Worm (Caenorhabditis elegans) whole organism, mixed stage, embryonic: ENCODE measurements around the gene ari-1.4.

ENCODE experiments used
- M03D4.4 ChIP-seq: sonication (generic microtip); optimal IDR thresholded peaks from 2 replicates; lab custom pipeline; 2017; ENCODE audit warnings: mild to moderate bottlenecking, missing genetic modification characterization, missing compliant biosample characterization
- bed-3 ChIP-seq: fragments of 200-800 bp; sonication (Bioruptor generic); optimal IDR thresholded peaks from 3 replicates; lab custom pipeline; 2018; ENCODE audit warnings: mild to moderate bottlenecking, missing genetic modification characterization, moderate library complexity, missing compliant biosample characterization
- blmp-1 ChIP-seq: fragments of 150-350 bp; optimal IDR thresholded peaks from 2 replicates; lab custom pipeline; 2014; ENCODE audit warnings: missing biosample characterization, missing genetic modification characterization
- ceh-39 ChIP-seq: fragments of 150-350 bp; optimal IDR thresholded peaks from 2 replicates; lab custom pipeline; 2014; ENCODE audit warnings: missing biosample characterization, missing genetic modification characterization
- ceh-43 ChIP-seq: fragments of 200-800 bp; sonication (Bioruptor generic); optimal IDR thresholded peaks from 2 replicates; lab custom pipeline; 2018; ENCODE audit warnings: mild to moderate bottlenecking, missing genetic modification characterization, moderate library complexity, missing compliant biosample characterization
- ceh-83 ChIP-seq: fragments of 200-800 bp; sonication (Bioruptor generic); optimal IDR thresholded peaks from 2 replicates; lab custom pipeline; 2018; ENCODE audit warnings: mild to moderate bottlenecking, missing genetic modification characterization, missing compliant biosample characterization
- ces-1 ChIP-seq: fragments of 150-350 bp; optimal IDR thresholded peaks from 2 replicates; lab custom pipeline; 2014; ENCODE audit warnings: missing biosample characterization, missing genetic modification reagents, missing genetic modification characterization
- cnd-1 ChIP-seq: fragments of 200-800 bp; sonication (Bioruptor generic); optimal IDR thresholded peaks from 2 replicates; lab custom pipeline; 2018; ENCODE audit warnings: mild to moderate bottlenecking, missing genetic modification characterization, missing compliant biosample characterization
- drap-1 ChIP-seq: fragments of 200-800 bp; sonication (Bioruptor generic); optimal IDR thresholded peaks from 3 replicates; lab custom pipeline; 2018; ENCODE audit warnings: mild to moderate bottlenecking, missing genetic modification characterization, missing compliant biosample characterization
- elt-1 ChIP-seq: sonication (generic microtip); optimal IDR thresholded peaks from 2 replicates; lab custom pipeline; 2017; ENCODE audit warnings: missing genetic modification characterization, mild to moderate bottlenecking, missing compliant biosample characterization, antibody characterized with exemption, moderate library complexity, borderline replicate concordance; ENCODE audit not compliant: insufficient read depth
- elt-3 ChIP-seq: fragments of 150-350 bp; optimal IDR thresholded peaks from 2 replicates; lab custom pipeline; 2014; ENCODE audit warnings: missing biosample characterization, missing genetic modification characterization
- flh-1 ChIP-seq: fragments of 200-800 bp; sonication (Bioruptor generic); optimal IDR thresholded peaks from 2 replicates; lab custom pipeline; 2018; ENCODE audit warnings: mild to moderate bottlenecking, missing genetic modification characterization, moderate library complexity, missing compliant biosample characterization
- ham-2 ChIP-seq: fragments of 200-800 bp; sonication (Bioruptor generic); optimal IDR thresholded peaks from 2 replicates; lab custom pipeline; 2018; ENCODE audit warnings: mild to moderate bottlenecking, missing genetic modification characterization, missing compliant biosample characterization
- hlh-1 ChIP-seq: fragments of 150-350 bp; optimal IDR thresholded peaks from 2 replicates; lab custom pipeline; 2014; ENCODE audit warnings: missing biosample characterization, missing genetic modification reagents, missing genetic modification characterization
- lin-13 ChIP-seq: fragments of 150-350 bp; optimal IDR thresholded peaks from 2 replicates; lab custom pipeline; 2014; ENCODE audit warnings: missing biosample characterization, missing genetic modification characterization
- lin-32 ChIP-seq: fragments of 200-800 bp; sonication (Bioruptor generic); optimal IDR thresholded peaks from 2 replicates; lab custom pipeline; 2018; ENCODE audit warnings: mild to moderate bottlenecking, missing genetic modification characterization, missing compliant biosample characterization
- lsy-2 ChIP-seq: fragments of 150-350 bp; optimal IDR thresholded peaks from 2 replicates; lab custom pipeline; 2014; ENCODE audit warnings: missing biosample characterization, missing genetic modification characterization
- mab-5 ChIP-seq: fragments of 150-350 bp; optimal IDR thresholded peaks from 2 replicates; lab custom pipeline; 2014; ENCODE audit warnings: missing biosample characterization, missing genetic modification characterization
- mep-1 ChIP-seq: fragments of 150-350 bp; optimal IDR thresholded peaks from 2 replicates; lab custom pipeline; 2017; ENCODE audit warnings: missing biosample characterization, missing genetic modification reagents, missing genetic modification characterization, inconsistent platforms
- mls-2 ChIP-seq: sonication (generic microtip); optimal IDR thresholded peaks from 2 replicates; lab custom pipeline; 2016; ENCODE audit warnings: mild to moderate bottlenecking, missing genetic modification characterization, moderate library complexity, missing compliant biosample characterization
- nhr-12 ChIP-seq: fragments of 150-350 bp; optimal IDR thresholded peaks from 2 replicates; lab custom pipeline; 2014; ENCODE audit warnings: missing biosample characterization, missing genetic modification characterization
- nhr-2 ChIP-seq: fragments of 150-350 bp; optimal IDR thresholded peaks from 2 replicates; lab custom pipeline; 2014; ENCODE audit warnings: missing biosample characterization, missing genetic modification characterization
- nhr-237 ChIP-seq: fragments of 150-350 bp; optimal IDR thresholded peaks from 2 replicates; lab custom pipeline; 2014; ENCODE audit warnings: missing biosample characterization, missing genetic modification characterization
- nhr-28 ChIP-seq: fragments of 150-350 bp; optimal IDR thresholded peaks from 2 replicates; lab custom pipeline; 2014; ENCODE audit warnings: missing biosample characterization, missing genetic modification characterization
- nhr-76 ChIP-seq: sonication (generic microtip); optimal IDR thresholded peaks from 2 replicates; lab custom pipeline; 2017; ENCODE audit warnings: missing biosample characterization, missing genetic modification characterization
- pha-4 ChIP-seq: fragments of 150-350 bp; optimal IDR thresholded peaks from 2 replicates; lab custom pipeline; 2018; ENCODE audit warnings: missing biosample characterization, missing genetic modification reagents, missing genetic modification characterization
- sem-2 ChIP-seq: fragments of 200-800 bp; sonication (Bioruptor generic); optimal IDR thresholded peaks from 2 replicates; lab custom pipeline; 2018; ENCODE audit warnings: mild to moderate bottlenecking, missing genetic modification characterization, missing compliant biosample characterization
- snpc-4 ChIP-seq: fragments of 150-350 bp; optimal IDR thresholded peaks from 2 replicates; lab custom pipeline; 2014; ENCODE audit warnings: missing biosample characterization, missing genetic modification characterization
- sptf-1 ChIP-seq: sonication (generic microtip); optimal IDR thresholded peaks from 2 replicates; lab custom pipeline; 2017; ENCODE audit warnings: mild to moderate bottlenecking, missing genetic modification characterization, moderate library complexity, missing compliant biosample characterization
- tbx-8 ChIP-seq: fragments of 200-800 bp; sonication (Bioruptor generic); optimal IDR thresholded peaks from 2 replicates; lab custom pipeline; 2018; ENCODE audit warnings: mild to moderate bottlenecking, missing genetic modification characterization, moderate library complexity, missing compliant biosample characterization
- unc-120 ChIP-seq: sonication (generic microtip); optimal IDR thresholded peaks from 2 replicates; lab custom pipeline; 2017; ENCODE audit warnings: missing genetic modification characterization, missing compliant biosample characterization; ENCODE audit not compliant: poor library complexity, severe bottlenecking
- unc-39 ChIP-seq: fragments of 150-350 bp; optimal IDR thresholded peaks from 2 replicates; lab custom pipeline; 2014; ENCODE audit warnings: missing biosample characterization, missing genetic modification characterization
- unc-62 ChIP-seq: fragments of 150-350 bp; optimal IDR thresholded peaks from 2 replicates; lab custom pipeline; 2014; ENCODE audit warnings: missing biosample characterization, missing genetic modification reagents, missing genetic modification characterization
- zip-8 ChIP-seq: fragments of 150-350 bp; optimal IDR thresholded peaks from 2 replicates; lab custom pipeline; 2014; ENCODE audit warnings: missing biosample characterization, missing genetic modification characterization
- ztf-11 ChIP-seq: fragments of 150-350 bp; optimal IDR thresholded peaks from 2 replicates; lab custom pipeline; 2014; ENCODE audit warnings: missing biosample characterization, missing genetic modification characterization

ari-1.4 gene

ce11 chrIV:15528234-15528633 is at the start of gene ari-1.4:
Gene ari-1.4 (minus strand): TSS chrIV:15528528.
- no peak for TF ChIP-seq nhr-12 (tag; lab: Kevin White, UChicago)
- TF ChIP-seq ces-1 (GFP tag; lab: Kevin White, UChicago), result peak; percentile 7

- TF ChIP-seq sptf-1 (tag; lab: Kevin White, UChicago) (no peak), mab-5 (no peak), flh-1 (GFP tag; lab: Kevin White, UChicago) (no peak), nhr-28 (tag; lab: Kevin White, UChicago) (no peak), pha-4 (tag; lab: Kevin White, UChicago) (peak; percentile 2), nhr-12 (tag; lab: Kevin White, UChicago) (no peak), snpc-4 (tag; lab: Kevin White, UChicago) (no peak), ham-2 (GFP tag; lab: Kevin White, UChicago) (no peak), elt-3 (tag; lab: Kevin White, UChicago) (no peak), unc-120 (tag; lab: Kevin White, UChicago) (no peak), hlh-1 (tag; lab: Kevin White, UChicago) (peak; percentile 69), mep-1 (tag; lab: Kevin White, UChicago) (peak; percentile 34), cnd-1 (tag; lab: Kevin White, UChicago) (peak; percentile 57), blmp-1 (tag; lab: Kevin White, UChicago) (no peak), bed-3 (GFP tag; lab: Kevin White, UChicago) (no peak), drap-1 (GFP tag; lab: Kevin White, UChicago) (no peak), nhr-237 (no peak), sem-2 (GFP tag; lab: Kevin White, UChicago) (no peak), mls-2 (tag; lab: Kevin White, UChicago) (no peak), zip-8 (tag; lab: Kevin White, UChicago) (no peak), unc-39 (tag; lab: Kevin White, UChicago) (no peak), unc-62 (GFP tag; lab: Kevin White, UChicago) (peak; percentile 17), ztf-11 (tag; lab: Kevin White, UChicago) (no peak), elt-1 (no peak), M03D4.4 (tag; lab: Kevin White, UChicago) (no peak), nhr-76 (tag; lab: Kevin White, UChicago) (no peak), nhr-2 (no peak), ceh-43 (GFP tag; lab: Kevin White, UChicago) (no peak), ces-1 (GFP tag; lab: Kevin White, UChicago) (peak; percentile 28), lin-32 (GFP tag; lab: Kevin White, UChicago) (peak; percentile 13), tbx-8 (GFP tag; lab: Kevin White, UChicago) (no peak), ceh-83 (GFP tag; lab: Kevin White, UChicago) (no peak), lsy-2 (peak; percentile 32), lin-13 (tag; lab: Kevin White, UChicago) (no peak), ceh-39 (tag; lab: Kevin White, UChicago) (no peak)
These were observed 45.5 kb upstream of the ari-1.4 start for ce11 chrIV:15573863-15574262.

- TF ChIP-seq ztf-11 (tag; lab: Kevin White, UChicago), result no peak
- TF ChIP-seq nhr-2, result no peak
- TF ChIP-seq flh-1 (GFP tag; lab: Kevin White, UChicago), result no peak
- TF ChIP-seq zip-8 (tag; lab: Kevin White, UChicago), result no peak
- TF ChIP-seq pha-4 (tag; lab: Kevin White, UChicago), result no peak
- TF ChIP-seq ceh-43 (GFP tag; lab: Kevin White, UChicago), result no peak
- no peak for TF ChIP-seq lin-13 (tag; lab: Kevin White, UChicago)
- TF ChIP-seq unc-120 (tag; lab: Kevin White, UChicago), result no peak
- no peak for TF ChIP-seq elt-1
- TF ChIP-seq blmp-1 (tag; lab: Kevin White, UChicago), result no peak
- TF ChIP-seq cnd-1 (tag; lab: Kevin White, UChicago), result no peak
- TF ChIP-seq elt-3 (tag; lab: Kevin White, UChicago), result no peak
- TF ChIP-seq bed-3 (GFP tag; lab: Kevin White, UChicago), result no peak
- no peak for TF ChIP-seq sptf-1 (tag; lab: Kevin White, UChicago)
- no peak for TF ChIP-seq unc-39 (tag; lab: Kevin White, UChicago)
- no peak for TF ChIP-seq nhr-237
- no peak for TF ChIP-seq mab-5
- no peak for TF ChIP-seq drap-1 (GFP tag; lab: Kevin White, UChicago)
- TF ChIP-seq ham-2 (GFP tag; lab: Kevin White, UChicago), result no peak
- TF ChIP-seq nhr-28 (tag; lab: Kevin White, UChicago), result no peak
- TF ChIP-seq, all 35 proteins: peak for 0
These were observed 43.8 kb upstream of the ari-1.4 start for ce11 chrIV:15572106-15572505.
